Fruit fly (Drosophila melanogaster) whole organism, prepupa: ENCODE measurements around the gene Jupiter.

Experiments used
- CG10631 ChIP-seq: fragments of 200-800 bp; sonication (Bioruptor generic); optimal IDR thresholded peaks from 2 replicates; lab custom pipeline; 2016; ENCODE audit warnings: missing biosample characterization, missing genetic modification characterization
- CG15336 ChIP-seq: fragments of 200-800 bp; sonication (Bioruptor generic); IDR thresholded peaks from 2 replicates; pipeline ENCODE4 v1.3.6; 2022; ENCODE audit warnings: missing biosample characterization, missing genetic modification characterization
- CG6163 ChIP-seq: fragments of 200-800 bp; sonication (Bioruptor generic); IDR thresholded peaks from 3 replicates; pipeline ENCODE4 v1.3.6; 2022; ENCODE audit warnings: missing biosample characterization, missing genetic modification characterization
- CG6808 ChIP-seq: fragments of 200-800 bp; sonication (Bioruptor generic); optimal IDR thresholded peaks from 3 replicates; lab custom pipeline; 2017; ENCODE audit warnings: missing biosample characterization, missing genetic modification characterization, mild to moderate bottlenecking, moderate library complexity, missing genetic modification reagents
- CG6854 ChIP-seq: fragments of 200-800 bp; sonication (Bioruptor generic); optimal IDR thresholded peaks from 2 replicates; lab custom pipeline; 2017; ENCODE audit warnings: missing biosample characterization, mild to moderate bottlenecking, missing genetic modification characterization
- CG8632 ChIP-seq: fragments of 200-800 bp; sonication (Bioruptor generic); optimal IDR thresholded peaks from 3 replicates; lab custom pipeline; 2016; ENCODE audit warnings: missing biosample characterization, missing genetic modification characterization
- Sox102F ChIP-seq: fragments of 200-800 bp; sonication (Bioruptor generic); optimal IDR thresholded peaks from 2 replicates; lab custom pipeline; 2016; ENCODE audit warnings: missing biosample characterization, mild to moderate bottlenecking, missing genetic modification characterization
- Sox14 ChIP-seq: fragments of 200-800 bp; sonication (Bioruptor generic); optimal IDR thresholded peaks from 3 replicates; lab custom pipeline; 2016; ENCODE audit warnings: missing biosample characterization, missing genetic modification characterization
- achi ChIP-seq: fragments of 200-800 bp; sonication (Bioruptor generic); optimal IDR thresholded peaks from 3 replicates; lab custom pipeline; 2016; ENCODE audit warnings: missing biosample characterization, missing genetic modification characterization
- pdm3 ChIP-seq: fragments of 200-800 bp; sonication (Bioruptor generic); optimal IDR thresholded peaks from 3 replicates; lab custom pipeline; 2016; ENCODE audit warnings: missing biosample characterization, missing genetic modification characterization
- ss ChIP-seq, 2 experiments: fragments of 200-800 bp; sonication (Bioruptor generic); optimal IDR thresholded peaks; 2 replicates in 1 of 2; 3 replicates in 1 of 2; lab custom pipeline; 2017 to 2018; ENCODE audit warnings: mild to moderate bottlenecking in 2 of 2, missing biosample characterization in 2 of 2, missing genetic modification characterization in 2 of 2, moderate library complexity in 1 of 2

DNA sequence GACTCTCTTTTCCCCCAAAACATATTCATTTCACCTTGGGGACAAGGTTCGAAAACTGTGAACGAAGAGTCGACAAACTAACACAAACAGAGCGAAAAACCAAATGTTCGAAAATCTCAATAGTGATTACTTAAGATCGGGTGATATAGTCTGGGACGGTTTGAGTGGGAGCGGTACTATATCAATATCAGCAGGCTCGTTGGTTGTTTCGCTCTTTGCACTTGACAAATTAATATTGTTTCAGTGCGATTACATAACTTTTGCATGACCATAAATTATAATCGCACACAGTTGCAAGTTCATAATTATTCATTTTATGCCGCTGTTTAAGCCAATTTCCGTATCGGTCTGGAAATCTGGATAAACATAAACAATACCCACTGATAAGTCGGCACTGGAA lies 58.1 kb downstream of the Jupiter start:
- no peak for TF ChIP-seq CG15336 (GFP tag; lab: Robert Waterston, UW)
- TF ChIP-seq CG6854 (GFP tag; lab: Kevin White, UChicago) = no peak
- TF ChIP-seq pdm3 (GFP tag; lab: Kevin White, UChicago) = no peak
- no peak for TF ChIP-seq Sox102F (GFP tag; lab: Kevin White, UChicago)
- TF ChIP-seq achi (GFP tag; lab: Kevin White, UChicago) = no peak
- TF ChIP-seq CG6808 (GFP tag; lab: Kevin White, UChicago) = no peak
- TF ChIP-seq ss (GFP tag; optimal IDR thresholded peaks at IDR 0.05; lab: Kevin White, UChicago) = no peak
- no peak for TF ChIP-seq CG8632 (GFP tag; lab: Kevin White, UChicago)
- TF ChIP-seq Sox14 = no peak
- no peak for TF ChIP-seq CG10631 (GFP tag; lab: Kevin White, UChicago)
- TF ChIP-seq CG6163 (GFP tag; lab: Robert Waterston, UW) = no peak
